Fruit fly (Drosophila melanogaster) ovary, adult (tissue): ENCODE results near the gene Afti.

ENCODE experiments used
- CG17801 ChIP-seq: fragments of 200-800 bp; optimal IDR thresholded peaks from 2 replicates; lab custom pipeline; 2019; ENCODE audit warnings: missing biosample characterization, mild to moderate bottlenecking, missing genetic modification characterization, moderate library complexity; ENCODE audit not compliant: partially characterized antibody

The Afti gene

dm6 chr3R:14288669-14289383, 37.7 kb downstream of the Afti start, which contains the start of gene red:
TSS of gene red (plus strand) at chr3R:14289071.
- TF ChIP-seq CG17801 (GFP tag; lab: Kevin White, UChicago) = peak; percentile 31

- TF ChIP-seq CG17801 (GFP tag; lab: Kevin White, UChicago) = no peak
Measured at dm6 chr3R:14287980-14288379, 38.5 kb downstream of the Afti start.

dm6 chr3R:14286320-14287190, 39.9 kb downstream of the Afti start, which contains the start of gene trx:
TSS of gene trx (minus strand) at chr3R:14286903.
- peak; percentile 39 for TF ChIP-seq CG17801 (GFP tag; lab: Kevin White, UChicago)

DNA sequence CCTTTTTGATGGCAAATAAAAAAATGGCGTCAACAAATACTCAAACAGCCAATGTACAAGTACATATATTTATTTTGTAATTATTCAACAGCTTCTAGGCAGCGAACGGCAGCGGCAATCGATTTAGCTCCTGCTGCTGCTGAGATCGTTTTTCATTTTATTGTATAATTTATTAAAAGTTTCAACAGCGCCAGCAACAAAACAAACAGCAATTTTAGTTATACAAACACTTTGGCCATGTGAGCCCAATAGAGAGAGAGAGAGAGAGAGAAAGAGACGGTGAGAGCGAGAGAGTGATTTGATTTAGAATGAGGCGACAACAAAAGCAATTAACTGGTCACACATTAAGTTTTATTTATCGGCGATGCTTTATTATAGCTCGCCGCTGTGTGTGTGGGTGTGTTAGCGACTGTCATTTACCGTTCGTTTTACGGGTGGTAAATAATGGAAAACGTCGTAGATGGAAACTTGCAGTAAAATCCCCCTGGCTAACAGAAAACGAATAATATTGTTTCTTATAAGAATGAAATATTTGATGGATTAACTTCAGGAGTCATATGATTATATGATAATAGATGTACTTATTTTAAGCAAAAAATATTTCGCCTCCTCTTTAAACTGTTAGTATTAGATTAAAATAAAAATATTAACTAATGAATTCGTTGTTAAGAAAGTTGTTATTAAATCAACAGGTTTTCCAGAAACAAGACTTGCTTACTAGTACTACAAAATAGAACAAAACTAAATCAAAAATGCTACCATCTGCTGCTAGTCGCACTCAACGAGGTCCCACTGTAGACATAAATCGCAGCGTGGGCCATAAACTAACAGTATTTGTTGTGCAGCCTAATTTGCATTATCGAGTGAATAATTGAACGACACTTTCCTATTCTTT, 41.2 kb downstream of the Afti start:
- TF ChIP-seq CG17801 (GFP tag; lab: Kevin White, UChicago) = no peak

DNA sequence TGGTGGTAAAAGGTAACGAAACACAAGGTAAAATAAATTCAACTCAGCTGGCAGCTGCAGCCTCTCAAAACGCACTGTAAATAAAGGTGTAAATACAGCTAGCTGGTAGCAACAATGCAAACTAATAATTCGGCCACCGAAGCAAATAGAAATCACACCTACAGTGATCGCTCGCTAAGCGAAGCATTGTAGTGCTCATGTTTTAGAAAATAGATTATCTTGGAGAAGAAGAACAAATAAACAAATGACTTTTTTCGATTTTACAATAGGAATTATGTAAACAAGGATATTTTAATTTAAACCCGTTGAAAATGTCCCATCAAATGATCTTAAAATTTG, 42.1 kb downstream of the Afti start:
- TF ChIP-seq CG17801 (GFP tag; lab: Kevin White, UChicago) = no peak

- peak; percentile 91 for TF ChIP-seq CG17801 (GFP tag; lab: Kevin White, UChicago)
Measured at dm6 chr3R:14283754-14284421, 42.6 kb downstream of the Afti start.

DNA sequence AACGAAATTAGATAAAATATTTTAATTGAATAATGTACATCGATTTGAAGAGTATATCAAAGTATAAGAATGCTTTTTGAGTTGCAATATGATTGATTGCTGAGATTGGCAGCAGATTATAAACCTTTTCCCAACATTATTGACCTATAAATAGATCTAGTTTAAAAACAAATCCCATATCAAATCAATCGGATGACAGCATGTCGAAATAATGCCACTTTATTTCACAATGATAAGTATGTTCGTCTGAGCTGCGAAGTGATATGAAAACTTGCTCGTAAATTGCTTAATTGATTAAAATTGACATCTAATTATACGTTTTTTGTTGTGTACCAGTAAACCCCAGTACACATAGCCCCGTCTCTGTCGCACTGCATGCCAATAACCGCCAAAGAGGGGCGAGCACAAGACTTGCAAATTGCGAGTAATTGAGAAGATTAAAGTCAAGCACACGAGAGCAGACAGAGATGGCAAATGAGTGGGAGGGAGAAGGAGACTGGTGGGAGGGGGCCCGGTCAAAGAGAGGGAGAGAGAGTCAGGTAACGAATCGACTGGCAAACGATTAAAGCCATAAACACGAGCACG, 43.4 kb downstream of the Afti start:
- TF ChIP-seq CG17801 (GFP tag; lab: Kevin White, UChicago) = no peak

- TF ChIP-seq CG17801 (GFP tag; lab: Kevin White, UChicago) = no peak
Measured at dm6 chr3R:14282215-14283041, 44.1 kb downstream of the Afti start.

dm6 chr3R:14280324-14280723, 46.2 kb downstream of the Afti start:
- no peak for TF ChIP-seq CG17801 (GFP tag; lab: Kevin White, UChicago)

dm6 chr3R:14279311-14279998, 47.0 kb downstream of the Afti start:
- no peak for TF ChIP-seq CG17801 (GFP tag; lab: Kevin White, UChicago)

DNA sequence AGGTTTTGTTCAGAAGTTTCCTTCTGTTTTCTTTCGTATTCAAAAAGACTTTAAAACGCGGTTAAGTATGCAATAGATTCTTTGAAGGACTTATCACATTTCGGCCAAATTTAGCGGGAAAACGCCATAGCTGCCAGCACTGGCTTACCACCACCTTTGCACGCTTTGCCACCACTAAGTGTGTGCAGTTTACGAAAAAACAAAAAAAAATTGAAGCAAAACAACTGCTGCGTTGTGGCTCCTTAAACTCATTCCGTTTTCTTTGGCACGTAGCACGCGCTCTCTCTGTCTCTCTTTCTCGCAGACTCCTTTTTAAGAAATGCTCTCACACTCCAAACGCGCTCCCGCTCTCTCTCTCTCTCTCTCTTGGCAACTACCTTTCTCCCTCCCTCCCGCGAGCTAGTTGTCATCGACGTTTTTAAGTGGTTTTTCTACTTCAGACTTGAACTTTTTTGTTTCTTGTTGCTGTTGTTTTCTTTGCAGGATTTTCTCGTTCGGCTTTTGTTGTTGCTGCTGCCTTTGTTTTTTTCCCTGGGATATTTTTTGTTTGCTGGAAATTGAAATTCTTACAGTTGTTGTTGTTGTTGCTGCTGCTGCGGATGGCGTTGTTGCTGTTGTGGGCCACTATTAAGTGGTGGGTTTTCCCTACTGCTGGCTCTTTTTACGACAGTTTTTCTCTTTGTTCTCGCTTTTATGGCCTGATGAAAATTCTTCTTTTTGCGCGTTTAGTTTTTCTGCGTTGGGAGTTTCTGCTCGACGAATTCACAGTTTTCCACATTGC, 47.8 kb downstream of the Afti start:
- TF ChIP-seq CG17801 (GFP tag; lab: Kevin White, UChicago) = no peak
